Worm (Caenorhabditis elegans): ENCODE measurements around the gene K02E7.10.

ce11 chrII:1028602-1029001, 38.2 kb downstream of the K02E7.10 start, which contains the start of gene math-34:
- TF ChIP-seq elt-3 (tag; optimal IDR thresholded peaks at IDR 0.05) = no peak
- no peak for TF ChIP-seq blmp-1 (tag; optimal IDR thresholded peaks at IDR 0.05)
- TF ChIP-seq ztf-11 (tag; optimal IDR thresholded peaks at IDR 0.05) = no peak
- TF ChIP-seq lsy-2 (tag; optimal IDR thresholded peaks at IDR 0.05) = no peak
- no peak for TF ChIP-seq unc-120 (tag; optimal IDR thresholded peaks at IDR 0.05; ENCODE audit: poor library complexity, severe bottlenecking)
- no peak for TF ChIP-seq elt-1 (tag; optimal IDR thresholded peaks at IDR 0.05; ENCODE audit: borderline replicate concordance, insufficient read depth)
